Fruit fly (Drosophila melanogaster) whole organism, prepupa: ENCODE data around the gene hh.

ENCODE experiments used
- CG10669 ChIP-seq: fragments of 200-800 bp; sonication (Bioruptor generic); optimal IDR thresholded peaks from 3 replicates; lab custom pipeline; 2018; ENCODE audit warnings: missing biosample characterization, mild to moderate bottlenecking, missing genetic modification characterization, moderate library complexity
- CG11902 ChIP-seq: fragments of 200-800 bp; sonication (Bioruptor generic); optimal IDR thresholded peaks from 3 replicates; lab custom pipeline; 2016; ENCODE audit warnings: missing biosample characterization, missing genetic modification characterization
- CG1621 ChIP-seq: fragments of 200-800 bp; sonication (Bioruptor generic); optimal IDR thresholded peaks from 3 replicates; lab custom pipeline; 2018; ENCODE audit warnings: missing biosample characterization, mild to moderate bottlenecking, missing genetic modification characterization
- CG16779 ChIP-seq: fragments of 200-800 bp; sonication (Bioruptor generic); optimal IDR thresholded peaks from 3 replicates; lab custom pipeline; 2017; ENCODE audit warnings: missing biosample characterization, mild to moderate bottlenecking, missing genetic modification characterization
- CG31627 ChIP-seq: fragments of 200-800 bp; sonication (Bioruptor generic); optimal IDR thresholded peaks from 3 replicates; lab custom pipeline; 2016; ENCODE audit warnings: missing biosample characterization, missing genetic modification characterization
- CG32006 ChIP-seq: fragments of 200-800 bp; sonication (Bioruptor generic); optimal IDR thresholded peaks from 3 replicates; lab custom pipeline; 2017; ENCODE audit warnings: missing biosample characterization, mild to moderate bottlenecking, missing genetic modification characterization
- Hr38 ChIP-seq: sonication (Bioruptor generic); optimal IDR thresholded peaks from 2 replicates; lab custom pipeline; 2016; ENCODE audit warnings: missing biosample characterization, missing genetic modification characterization
- Hr39 ChIP-seq: fragments of 200-800 bp; sonication (Bioruptor generic); optimal IDR thresholded peaks from 2 replicates; lab custom pipeline; 2016; ENCODE audit warnings: missing biosample characterization, missing genetic modification characterization
- cyc ChIP-seq: fragments of 200-800 bp; sonication (Bioruptor generic); optimal IDR thresholded peaks from 3 replicates; lab custom pipeline; 2016; ENCODE audit warnings: missing biosample characterization, missing genetic modification characterization
- esn ChIP-seq: fragments of 200-800 bp; sonication (Bioruptor generic); optimal IDR thresholded peaks from 2 replicates; lab custom pipeline; 2016; ENCODE audit warnings: missing biosample characterization, mild to moderate bottlenecking, missing genetic modification characterization, moderate library complexity

DNA sequence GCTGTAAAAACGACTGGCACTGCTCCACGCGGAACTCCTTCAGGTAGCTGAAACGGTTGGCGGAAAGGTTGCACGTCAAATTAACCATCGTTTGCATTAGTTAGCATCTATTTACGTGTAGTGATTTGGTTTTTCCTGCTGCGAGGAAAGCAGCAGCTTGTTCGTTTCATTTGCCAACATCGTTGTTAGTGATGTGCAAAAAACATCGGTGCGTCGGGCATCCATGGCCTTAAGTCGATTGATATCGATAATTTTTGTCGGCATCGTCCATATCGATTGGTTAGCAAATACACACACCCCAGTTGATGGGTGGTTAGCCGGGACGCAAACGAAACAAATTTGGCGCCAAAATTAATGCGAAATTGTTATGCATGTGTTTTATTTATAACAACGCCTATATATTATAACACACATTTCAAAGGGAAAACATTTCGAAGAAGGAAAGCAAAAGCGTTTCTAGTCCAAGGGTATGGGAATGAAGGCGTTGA, 16.0 kb upstream of the hh start, which contains the start of gene unk:
- TF ChIP-seq CG16779 (no peak), CG31627 (GFP tag; lab: Kevin White, UChicago) (no peak), CG32006 (no peak), cyc (GFP tag; lab: Kevin White, UChicago) (no peak), esn (peak; percentile 33), CG10669 (no peak), Hr39 (no peak), CG1621 (tag; lab: Kevin White, UChicago) (no peak), Hr38 (GFP tag; lab: Kevin White, UChicago) (no peak), CG11902 (GFP tag; lab: Kevin White, UChicago) (no peak)
